Fruit fly (Drosophila melanogaster) whole organism, prepupa: ENCODE results near the gene CG34436.

Experiments used
- Blimp-1 ChIP-seq: fragments of 200-800 bp; sonication (Bioruptor generic); optimal IDR thresholded peaks from 3 replicates; lab custom pipeline; 2017; ENCODE audit warnings: missing biosample characterization, missing genetic modification characterization, mild to moderate bottlenecking, moderate library complexity, missing genetic modification reagents
- CG10631 ChIP-seq: fragments of 200-800 bp; sonication (Bioruptor generic); optimal IDR thresholded peaks from 2 replicates; lab custom pipeline; 2016; ENCODE audit warnings: missing biosample characterization, missing genetic modification characterization
- CG10669 ChIP-seq: fragments of 200-800 bp; sonication (Bioruptor generic); optimal IDR thresholded peaks from 3 replicates; lab custom pipeline; 2018; ENCODE audit warnings: missing biosample characterization, mild to moderate bottlenecking, missing genetic modification characterization, moderate library complexity
- CG11762 ChIP-seq: fragments of 200-800 bp; sonication (Bioruptor generic); optimal IDR thresholded peaks from 3 replicates; lab custom pipeline; 2016; ENCODE audit warnings: missing biosample characterization, missing genetic modification characterization; ENCODE audit not compliant: insufficient read depth
- CG16779 ChIP-seq: fragments of 200-800 bp; sonication (Bioruptor generic); optimal IDR thresholded peaks from 3 replicates; lab custom pipeline; 2017; ENCODE audit warnings: missing biosample characterization, mild to moderate bottlenecking, missing genetic modification characterization
- CG3032 ChIP-seq: fragments of 200-800 bp; optimal IDR thresholded peaks from 2 replicates; lab custom pipeline; 2019; ENCODE audit warnings: missing biosample characterization, mild to moderate bottlenecking, missing genetic modification characterization, moderate library complexity
- CG31627 ChIP-seq: fragments of 200-800 bp; sonication (Bioruptor generic); optimal IDR thresholded peaks from 3 replicates; lab custom pipeline; 2016; ENCODE audit warnings: missing biosample characterization, missing genetic modification characterization
- CG32006 ChIP-seq: fragments of 200-800 bp; sonication (Bioruptor generic); optimal IDR thresholded peaks from 3 replicates; lab custom pipeline; 2017; ENCODE audit warnings: missing biosample characterization, mild to moderate bottlenecking, missing genetic modification characterization
- CG3919 ChIP-seq: fragments of 200-800 bp; sonication (Bioruptor generic); optimal IDR thresholded peaks from 3 replicates; lab custom pipeline; 2016; ENCODE audit warnings: missing biosample characterization, missing genetic modification characterization
- CG4318 ChIP-seq: fragments of 200-800 bp; sonication (Bioruptor generic); optimal IDR thresholded peaks from 3 replicates; lab custom pipeline; 2017; ENCODE audit warnings: missing biosample characterization, mild to moderate bottlenecking, missing genetic modification characterization
- CG6163 ChIP-seq: fragments of 200-800 bp; sonication (Bioruptor generic); IDR thresholded peaks from 3 replicates; pipeline ENCODE4 v1.3.6; 2022; ENCODE audit warnings: missing biosample characterization, missing genetic modification characterization
- CG6792 ChIP-seq: fragments of 200-800 bp; sonication (Bioruptor generic); optimal IDR thresholded peaks from 3 replicates; lab custom pipeline; 2016; ENCODE audit warnings: missing biosample characterization, missing genetic modification characterization
- CG6808 ChIP-seq: fragments of 200-800 bp; sonication (Bioruptor generic); optimal IDR thresholded peaks from 3 replicates; lab custom pipeline; 2017; ENCODE audit warnings: missing biosample characterization, missing genetic modification characterization, mild to moderate bottlenecking, moderate library complexity, missing genetic modification reagents
- CG6854 ChIP-seq: fragments of 200-800 bp; sonication (Bioruptor generic); optimal IDR thresholded peaks from 2 replicates; lab custom pipeline; 2017; ENCODE audit warnings: missing biosample characterization, mild to moderate bottlenecking, missing genetic modification characterization
- CG7368 ChIP-seq: fragments of 200-800 bp; sonication (Bioruptor generic); optimal IDR thresholded peaks from 3 replicates; lab custom pipeline; 2016; ENCODE audit warnings: missing biosample characterization, missing genetic modification characterization
- CG8119 ChIP-seq: fragments of 200-800 bp; sonication (Bioruptor generic); IDR thresholded peaks from 3 replicates; pipeline ENCODE4 v1.3.6; 2022; ENCODE audit warnings: missing biosample characterization, missing genetic modification characterization
- CG8319 ChIP-seq: fragments of 200-800 bp; sonication (Bioruptor generic); optimal IDR thresholded peaks from 3 replicates; lab custom pipeline; 2016; ENCODE audit warnings: missing biosample characterization, missing genetic modification characterization
- CG8632 ChIP-seq: fragments of 200-800 bp; sonication (Bioruptor generic); optimal IDR thresholded peaks from 3 replicates; lab custom pipeline; 2016; ENCODE audit warnings: missing biosample characterization, missing genetic modification characterization
- Eip78C ChIP-seq: fragments of 200-800 bp; sonication (Bioruptor generic); peaks from one replicate; lab custom pipeline; 2016; ENCODE audit warnings: missing biosample characterization, missing genetic modification characterization
- Ets96B ChIP-seq: fragments of 200-800 bp; optimal IDR thresholded peaks from 2 replicates; lab custom pipeline; 2019; ENCODE audit warnings: missing biosample characterization, mild to moderate bottlenecking, missing genetic modification characterization, moderate library complexity
- Gug ChIP-seq: fragments of 200-800 bp; sonication (Bioruptor generic); IDR thresholded peaks from 2 replicates; pipeline ENCODE4 v1.3.6; 2022; ENCODE audit warnings: missing biosample characterization, missing genetic modification characterization
- Hr38 ChIP-seq: sonication (Bioruptor generic); optimal IDR thresholded peaks from 2 replicates; lab custom pipeline; 2016; ENCODE audit warnings: missing biosample characterization, missing genetic modification characterization
- Hr39 ChIP-seq: fragments of 200-800 bp; sonication (Bioruptor generic); optimal IDR thresholded peaks from 2 replicates; lab custom pipeline; 2016; ENCODE audit warnings: missing biosample characterization, missing genetic modification characterization
- Hr4 ChIP-seq: fragments of 200-800 bp; sonication (Bioruptor generic); optimal IDR thresholded peaks from 3 replicates; lab custom pipeline; 2016; ENCODE audit warnings: missing biosample characterization, missing genetic modification characterization
- Lpt ChIP-seq: fragments of 200-800 bp; sonication (Bioruptor generic); optimal IDR thresholded peaks from 3 replicates; lab custom pipeline; 2016; ENCODE audit warnings: missing biosample characterization, missing genetic modification characterization
- Met ChIP-seq: fragments of 200-800 bp; sonication (Bioruptor generic); optimal IDR thresholded peaks from 3 replicates; lab custom pipeline; 2016; ENCODE audit warnings: missing biosample characterization, missing genetic modification characterization
- OdsH ChIP-seq: fragments of 200-800 bp; sonication (Bioruptor generic); optimal IDR thresholded peaks from 3 replicates; lab custom pipeline; 2016; ENCODE audit warnings: missing biosample characterization, missing genetic modification characterization
- Smox ChIP-seq: fragments of 200-800 bp; sonication (Bioruptor generic); optimal IDR thresholded peaks from 3 replicates; lab custom pipeline; 2016; ENCODE audit warnings: missing biosample characterization, missing genetic modification characterization
- Sox102F ChIP-seq: fragments of 200-800 bp; sonication (Bioruptor generic); optimal IDR thresholded peaks from 2 replicates; lab custom pipeline; 2016; ENCODE audit warnings: missing biosample characterization, mild to moderate bottlenecking, missing genetic modification characterization
- Sox14 ChIP-seq: fragments of 200-800 bp; sonication (Bioruptor generic); optimal IDR thresholded peaks from 3 replicates; lab custom pipeline; 2016; ENCODE audit warnings: missing biosample characterization, missing genetic modification characterization
- Sox15 ChIP-seq: fragments of 200-800 bp; sonication (Bioruptor generic); optimal IDR thresholded peaks from 3 replicates; lab custom pipeline; 2016; ENCODE audit warnings: missing biosample characterization, missing genetic modification characterization
- achi ChIP-seq: fragments of 200-800 bp; sonication (Bioruptor generic); optimal IDR thresholded peaks from 3 replicates; lab custom pipeline; 2016; ENCODE audit warnings: missing biosample characterization, missing genetic modification characterization
- acj6 ChIP-seq: fragments of 200-800 bp; sonication (Bioruptor generic); optimal IDR thresholded peaks from 3 replicates; lab custom pipeline; 2016; ENCODE audit warnings: missing biosample characterization, missing genetic modification characterization
- dsx ChIP-seq: fragments of 200-800 bp; optimal IDR thresholded peaks from 3 replicates; lab custom pipeline; 2019; ENCODE audit warnings: missing biosample characterization, mild to moderate bottlenecking, missing genetic modification characterization, moderate library complexity; ENCODE audit not compliant: poor library complexity, severe bottlenecking
- eg ChIP-seq: fragments of 200-800 bp; sonication (Bioruptor generic); IDR thresholded peaks from 3 replicates; pipeline ENCODE4 v1.3.6; 2022; ENCODE audit warnings: missing biosample characterization, missing genetic modification characterization
- esn ChIP-seq: fragments of 200-800 bp; sonication (Bioruptor generic); optimal IDR thresholded peaks from 2 replicates; lab custom pipeline; 2016; ENCODE audit warnings: missing biosample characterization, mild to moderate bottlenecking, missing genetic modification characterization, moderate library complexity
- fd85E ChIP-seq: fragments of 200-800 bp; sonication (Bioruptor generic); optimal IDR thresholded peaks from 3 replicates; lab custom pipeline; 2016; ENCODE audit warnings: missing biosample characterization, missing genetic modification characterization
- fkh ChIP-seq: fragments of 200-800 bp; sonication (Bioruptor generic); optimal IDR thresholded peaks from 3 replicates; lab custom pipeline; 2017; ENCODE audit warnings: missing biosample characterization, mild to moderate bottlenecking, missing genetic modification characterization, moderate library complexity
- net ChIP-seq: fragments of 200-800 bp; sonication (Bioruptor generic); optimal IDR thresholded peaks from 3 replicates; lab custom pipeline; 2016; ENCODE audit warnings: missing biosample characterization, missing genetic modification characterization
- pdm3 ChIP-seq: fragments of 200-800 bp; sonication (Bioruptor generic); optimal IDR thresholded peaks from 3 replicates; lab custom pipeline; 2016; ENCODE audit warnings: missing biosample characterization, missing genetic modification characterization
- salr ChIP-seq, 2 experiments: fragments of 200-800 bp; sonication (Bioruptor generic); optimal IDR thresholded peaks; 3 replicates each; lab custom pipeline; 2016 to 2018; ENCODE audit warnings: missing biosample characterization in 2 of 2, missing genetic modification characterization in 2 of 2, mild to moderate bottlenecking in 1 of 2
- spab ChIP-seq: fragments of 200-800 bp; sonication (Bioruptor generic); optimal IDR thresholded peaks from 2 replicates; lab custom pipeline; 2017; ENCODE audit warnings: missing biosample characterization, mild to moderate bottlenecking, missing genetic modification characterization, missing genetic modification reagents
- topi ChIP-seq: fragments of 200-800 bp; sonication (Bioruptor generic); optimal IDR thresholded peaks from 3 replicates; lab custom pipeline; 2016; ENCODE audit warnings: missing biosample characterization, missing genetic modification characterization
- vri ChIP-seq: fragments of 200-800 bp; sonication (Bioruptor generic); optimal IDR thresholded peaks from 3 replicates; lab custom pipeline; 2016; ENCODE audit warnings: missing biosample characterization, mild to moderate bottlenecking, missing genetic modification characterization

CG34436 gene

dm6 chr3R:28304505-28304904 lies 22.1 kb downstream of the CG34436 start, which contains the start of gene CG12516:
TSS of gene CG12516 (minus strand) at chr3R:28304605.
- no peak for TF ChIP-seq CG6163 (GFP tag; lab: Robert Waterston, UW)
- no peak for TF ChIP-seq Sox15
- TF ChIP-seq fkh (GFP tag; lab: Kevin White, UChicago), result no peak
- TF ChIP-seq spab (GFP tag; lab: Kevin White, UChicago), result no peak
- no peak for TF ChIP-seq Eip78C (GFP tag; lab: Kevin White, UChicago)

- no peak for TF ChIP-seq Met (GFP tag; lab: Kevin White, UChicago)
- no peak for TF ChIP-seq CG6854 (GFP tag; lab: Kevin White, UChicago)
- TF ChIP-seq Hr38, result no peak
- no peak for TF ChIP-seq Gug (GFP tag; lab: Robert Waterston, UW)
- TF ChIP-seq CG4318, result no peak
- no peak for TF ChIP-seq CG8319 (GFP tag; lab: Kevin White, UChicago)
- TF ChIP-seq Lpt (GFP tag; lab: Kevin White, UChicago), result no peak
- TF ChIP-seq topi, result no peak
- no peak for TF ChIP-seq spab (GFP tag; lab: Kevin White, UChicago)
- no peak for TF ChIP-seq CG11762 (GFP tag; lab: Kevin White, UChicago)
- no peak for TF ChIP-seq CG10669
- TF ChIP-seq Hr39 (GFP tag; lab: Kevin White, UChicago), result no peak
- TF ChIP-seq OdsH (GFP tag; lab: Kevin White, UChicago), result no peak
- no peak for TF ChIP-seq dsx (GFP tag; lab: Kevin White, UChicago)
- no peak for TF ChIP-seq Sox14 (GFP tag; lab: Kevin White, UChicago)
- TF ChIP-seq acj6 (GFP tag; lab: Kevin White, UChicago), result no peak
- no peak for TF ChIP-seq CG6163 (GFP tag; lab: Robert Waterston, UW)
Observed at dm6 chr3R:28305959-28306358, 23.6 kb downstream of the CG34436 start.

- TF ChIP-seq CG6808 (no peak), CG8319 (GFP tag; lab: Kevin White, UChicago) (no peak), CG8632 (GFP tag; lab: Kevin White, UChicago) (no peak), Eip78C (GFP tag; lab: Kevin White, UChicago) (peak; percentile 49), salr (GFP tag; optimal IDR thresholded peaks at IDR 0.05; lab: Kevin White, UChicago) (no peak), OdsH (GFP tag; lab: Kevin White, UChicago) (peak; percentile 11), vri (GFP tag; lab: Kevin White, UChicago) (no peak), Sox15 (no peak), CG32006 (GFP tag; lab: Kevin White, UChicago) (peak; percentile 56), Sox102F (no peak), CG11762 (GFP tag; lab: Kevin White, UChicago) (no peak), fkh (GFP tag; lab: Kevin White, UChicago) (no peak), Hr38 (no peak), CG6792 (no peak), Sox14 (GFP tag; lab: Kevin White, UChicago) (no peak), Hr4 (GFP tag; lab: Kevin White, UChicago) (peak; percentile 54), topi (no peak), acj6 (GFP tag; lab: Kevin White, UChicago) (no peak), CG8119 (GFP tag; lab: Robert Waterston, UW) (0 out of 3 replicates have a peak, but pooled peaks have one; percentile 27), Blimp-1 (no peak), Smox (GFP tag; lab: Kevin White, UChicago) (no peak), CG3919 (GFP tag; lab: Kevin White, UChicago) (no peak), CG10631 (GFP tag; lab: Kevin White, UChicago) (no peak), Met (GFP tag; lab: Kevin White, UChicago) (no peak), esn (no peak), net (no peak), Ets96B (tag; lab: Kevin White, UChicago) (no peak), CG16779 (tag; lab: Kevin White, UChicago) (no peak), fd85E (GFP tag; lab: Kevin White, UChicago) (no peak), CG3032 (tag; lab: Kevin White, UChicago) (no peak), achi (GFP tag; lab: Kevin White, UChicago) (peak; percentile 9), pdm3 (GFP tag; lab: Kevin White, UChicago) (no peak), Hr39 (GFP tag; lab: Kevin White, UChicago) (no peak), dsx (GFP tag; lab: Kevin White, UChicago) (no peak), eg (GFP tag; lab: Robert Waterston, UW) (peak; percentile 61; the same call in 2 of the 3 replicates), CG31627 (GFP tag; lab: Kevin White, UChicago) (no peak), CG7368 (GFP tag; lab: Kevin White, UChicago) (no peak)
Observed at dm6 chr3R:28307926-28308746, 25.8 kb downstream of the CG34436 start.
